Fruit fly (Drosophila melanogaster) whole organism, wandering third instar larva: Measurements from ENCODE around the gene CG14720.

ENCODE experiments used
- Dfd ChIP-seq: fragments of >200 bp; optimal IDR thresholded peaks from 2 replicates; lab custom pipeline; 2017; ENCODE audit warnings: missing biosample characterization, missing genetic modification characterization
- Hr78 ChIP-seq: fragments of >200 bp; optimal IDR thresholded peaks from 2 replicates; lab custom pipeline; 2017; ENCODE audit warnings: missing biosample characterization, missing genetic modification characterization
- N ChIP-seq: fragments of >200 bp; optimal IDR thresholded peaks from 2 replicates; lab custom pipeline; 2018; ENCODE audit warnings: missing biosample characterization, missing external identifiers, missing genetic modification characterization
- Sp1 ChIP-seq: fragments of 200-800 bp; sonication (Bioruptor generic); optimal IDR thresholded peaks from 3 replicates; lab custom pipeline; 2019; ENCODE audit warnings: missing biosample characterization, mild to moderate bottlenecking, missing genetic modification characterization, moderate library complexity
- fru ChIP-seq: fragments of 200-800 bp; sonication (Bioruptor generic); optimal IDR thresholded peaks from 3 replicates; lab custom pipeline; 2016; ENCODE audit warnings: missing biosample characterization, mild to moderate bottlenecking, missing genetic modification characterization
- h ChIP-seq: fragments of 200-800 bp; sonication (Bioruptor generic); optimal IDR thresholded peaks from 3 replicates; lab custom pipeline; 2016; ENCODE audit warnings: missing biosample characterization, mild to moderate bottlenecking, missing genetic modification characterization

DNA sequence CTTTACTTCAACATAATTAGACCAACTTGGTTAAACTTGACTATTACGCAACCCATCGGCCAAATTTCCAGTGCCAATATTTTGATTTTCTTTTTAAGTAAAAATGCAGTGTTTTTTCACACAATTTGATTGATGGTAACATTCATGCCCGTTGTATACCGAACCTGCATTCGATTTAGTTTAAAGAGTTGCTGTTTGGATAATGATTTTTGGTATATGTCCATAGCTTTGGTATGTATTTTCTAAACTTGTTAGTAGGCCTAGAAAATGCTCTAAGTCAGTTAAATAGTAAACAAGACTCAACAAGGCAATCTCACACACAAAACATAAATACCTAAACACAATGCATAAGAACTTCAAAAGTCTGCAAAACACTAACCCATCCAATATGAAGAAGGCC lies 7.7 kb upstream of the CG14720 start, which contains the start of gene I-t:
- TF ChIP-seq Sp1 (GFP tag; lab: Kevin White, UChicago) (no peak), h (no peak), N (no peak), Dfd (GFP tag; lab: Kevin White, UChicago) (no peak), Hr78 (no peak), fru (GFP tag; lab: Kevin White, UChicago) (no peak)
